Fruit fly (Drosophila melanogaster) whole organism, adult: ENCODE measurements around the gene Coq8.
A peak's percentile ranks its signal among the peaks of the same experiment; 100 is the strongest.

Experiments used
- CG11617 ChIP-seq: fragments of 200-800 bp; sonication (Bioruptor generic); optimal IDR thresholded peaks from 2 replicates; lab custom pipeline; 2017; ENCODE audit warnings: mild to moderate bottlenecking, missing biosample characterization, missing genetic modification reagents, missing genetic modification characterization
- CG12768 ChIP-seq: fragments of 200-800 bp; sonication (Bioruptor generic); optimal IDR thresholded peaks from 2 replicates; lab custom pipeline; 2017; ENCODE audit warnings: missing biosample characterization, missing genetic modification characterization, mild to moderate bottlenecking, moderate library complexity, missing genetic modification reagents
- CG14711 ChIP-seq: fragments of 200-800 bp; sonication (Bioruptor generic); optimal IDR thresholded peaks from 2 replicates; lab custom pipeline; 2018; ENCODE audit warnings: missing biosample characterization, mild to moderate bottlenecking, missing genetic modification characterization, moderate library complexity
- CG1620 ChIP-seq: fragments of 200-800 bp; sonication (Bioruptor generic); optimal IDR thresholded peaks from 2 replicates; lab custom pipeline; 2016; ENCODE audit warnings: missing biosample characterization, missing genetic modification characterization
- CG33017 ChIP-seq: fragments of 200-800 bp; sonication (Bioruptor generic); optimal IDR thresholded peaks from 2 replicates; lab custom pipeline; 2018; ENCODE audit warnings: missing biosample characterization, mild to moderate bottlenecking, missing genetic modification characterization, moderate library complexity
- CG5204 ChIP-seq: fragments of 200-800 bp; sonication (Bioruptor generic); optimal IDR thresholded peaks from 2 replicates; lab custom pipeline; 2016; ENCODE audit warnings: missing biosample characterization, missing genetic modification characterization
- CG7045 ChIP-seq: fragments of 200-800 bp; sonication (Bioruptor generic); optimal IDR thresholded peaks from 2 replicates; lab custom pipeline; 2017; ENCODE audit warnings: missing biosample characterization, mild to moderate bottlenecking, missing genetic modification characterization
- CG7101 ChIP-seq: fragments of 200-800 bp; sonication (Bioruptor generic); optimal IDR thresholded peaks from 2 replicates; lab custom pipeline; 2018; ENCODE audit warnings: missing biosample characterization, mild to moderate bottlenecking, missing genetic modification characterization, moderate library complexity
- Clk ChIP-seq: fragments of 200-800 bp; sonication (Bioruptor generic); optimal IDR thresholded peaks from 2 replicates; lab custom pipeline; 2017; ENCODE audit warnings: missing biosample characterization, missing genetic modification characterization
- Crg-1 ChIP-seq: fragments of 200-800 bp; sonication (Bioruptor generic); optimal IDR thresholded peaks from 2 replicates; lab custom pipeline; 2016; ENCODE audit warnings: missing biosample characterization, missing genetic modification characterization
- Hr96 ChIP-seq: fragments of 200-800 bp; sonication (Bioruptor generic); optimal IDR thresholded peaks from 2 replicates; lab custom pipeline; 2016; ENCODE audit warnings: missing biosample characterization, missing genetic modification characterization
- Mnt ChIP-seq: fragments of 200-800 bp; sonication (Bioruptor generic); optimal IDR thresholded peaks from 2 replicates; lab custom pipeline; 2016; ENCODE audit warnings: missing biosample characterization, mild to moderate bottlenecking, missing genetic modification characterization
- bab1 ChIP-seq: fragments of 200-800 bp; sonication (Bioruptor generic); optimal IDR thresholded peaks from 3 replicates; lab custom pipeline; 2019; ENCODE audit warnings: missing biosample characterization, mild to moderate bottlenecking, missing genetic modification characterization, moderate library complexity
- cic ChIP-seq: fragments of 200-800 bp; sonication (Bioruptor generic); optimal IDR thresholded peaks from 2 replicates; lab custom pipeline; 2017; ENCODE audit warnings: missing biosample characterization, mild to moderate bottlenecking, missing genetic modification characterization, moderate library complexity
- cnc ChIP-seq, 2 experiments: fragments of >200 bp; optimal IDR thresholded peaks; 2 replicates each; lab custom pipeline; 2017
- kay ChIP-seq: fragments of 200-800 bp; sonication (Bioruptor generic); peaks from one replicate; lab custom pipeline; 2016; ENCODE audit warnings: missing biosample characterization, missing genetic modification characterization, borderline replicate concordance
- ovo ChIP-seq: fragments of 200-800 bp; sonication (Bioruptor generic); optimal IDR thresholded peaks from 2 replicates; lab custom pipeline; 2016; ENCODE audit warnings: missing biosample characterization, missing genetic modification characterization
- pad ChIP-seq: fragments of 200-800 bp; sonication (Bioruptor generic); optimal IDR thresholded peaks from 3 replicates; lab custom pipeline; 2017; ENCODE audit warnings: missing biosample characterization, missing genetic modification characterization, mild to moderate bottlenecking, moderate library complexity, missing genetic modification reagents
- tj ChIP-seq: fragments of 200-800 bp; sonication (Bioruptor generic); optimal IDR thresholded peaks from 3 replicates; lab custom pipeline; 2017; ENCODE audit warnings: missing biosample characterization, mild to moderate bottlenecking, missing genetic modification characterization, moderate library complexity
- toe ChIP-seq: fragments of 200-800 bp; sonication (Bioruptor generic); optimal IDR thresholded peaks from 2 replicates; lab custom pipeline; 2016; ENCODE audit warnings: missing biosample characterization, missing genetic modification characterization

Gene Coq8

DNA sequence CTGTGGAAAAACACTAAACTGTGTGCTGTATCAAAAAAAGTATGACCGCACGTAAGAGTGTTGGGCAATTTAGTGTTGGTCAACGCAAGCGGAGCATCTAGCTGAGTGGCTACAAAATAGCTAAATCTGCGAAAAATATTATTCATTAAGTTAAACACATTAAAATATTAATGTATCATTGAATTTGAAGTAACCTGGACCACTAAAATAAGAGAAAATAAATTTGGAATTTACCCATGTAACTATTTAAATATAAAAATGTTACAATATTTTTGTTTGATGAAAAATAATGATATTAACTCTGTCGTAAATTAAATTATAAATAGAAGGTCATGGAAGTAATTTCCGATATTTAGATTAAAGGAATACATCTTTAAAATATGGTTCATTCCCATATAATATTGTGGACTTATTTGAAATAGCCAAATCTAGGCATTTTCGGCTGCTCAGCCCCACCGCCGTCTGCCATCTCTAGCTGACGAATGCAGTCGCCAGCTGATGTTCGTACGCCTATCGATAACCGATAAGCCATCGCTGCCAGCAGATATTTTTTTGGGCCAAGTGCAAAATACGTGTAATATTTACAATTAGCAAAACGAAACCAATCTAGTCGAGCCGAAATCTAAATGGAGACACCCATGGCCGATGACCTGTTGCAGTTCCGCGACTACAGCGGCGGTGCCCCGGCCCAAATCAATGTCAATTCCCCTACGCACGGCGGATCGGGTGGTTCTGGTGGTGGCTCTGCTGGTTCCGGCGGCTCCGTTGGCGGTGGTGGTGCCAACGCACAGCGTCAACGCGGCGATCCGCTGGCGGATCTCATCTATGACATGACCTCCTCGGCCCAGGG lies 8.9 kb upstream of the Coq8 start, which contains the start of the genes Brms1 and CG4645:
Gene Brms1 (minus strand): TSS at position 46 of the 850 bp plus-strand sequence.
Gene CG4645 (plus strand): TSS at position 377 of the 850 bp plus-strand sequence.
- no peak for TF ChIP-seq cic
- TF ChIP-seq Hr96 (GFP tag; lab: Kevin White, UChicago) = peak; percentile 56
- TF ChIP-seq CG1620 (GFP tag; lab: Kevin White, UChicago) = peak; percentile 88
- peak; percentile 47 for TF ChIP-seq CG7045 (GFP tag; lab: Kevin White, UChicago)
- peak; percentile 34 for TF ChIP-seq CG5204 (GFP tag; lab: Kevin White, UChicago)
- TF ChIP-seq cnc (optimal IDR thresholded peaks at IDR 0.05; lab: Kevin White, UChicago) = no peak
- peak; percentile 55 for TF ChIP-seq kay
- TF ChIP-seq CG14711 (tag; lab: Kevin White, UChicago) = peak; percentile 33
- peak; percentile 7 for TF ChIP-seq CG33017 (tag; lab: Kevin White, UChicago)
- TF ChIP-seq ovo (GFP tag; lab: Kevin White, UChicago) = peak; percentile 66
- peak; percentile 49 for TF ChIP-seq tj
- TF ChIP-seq Mnt (GFP tag; lab: Kevin White, UChicago) = peak; percentile 68
- TF ChIP-seq pad = peak; percentile 77
- peak; percentile 59 for TF ChIP-seq CG12768 (GFP tag; lab: Kevin White, UChicago)
- TF ChIP-seq Crg-1 (GFP tag; lab: Kevin White, UChicago) = peak; percentile 78
- TF ChIP-seq bab1 (GFP tag; lab: Kevin White, UChicago) = peak; percentile 28
- peak; percentile 80 for TF ChIP-seq CG7101
- TF ChIP-seq toe (GFP tag; lab: Kevin White, UChicago) = peak; percentile 71
- TF ChIP-seq CG11617 (GFP tag; lab: Kevin White, UChicago) = peak; percentile 59
- no peak for TF ChIP-seq Clk (GFP tag; lab: Kevin White, UChicago)

DNA sequence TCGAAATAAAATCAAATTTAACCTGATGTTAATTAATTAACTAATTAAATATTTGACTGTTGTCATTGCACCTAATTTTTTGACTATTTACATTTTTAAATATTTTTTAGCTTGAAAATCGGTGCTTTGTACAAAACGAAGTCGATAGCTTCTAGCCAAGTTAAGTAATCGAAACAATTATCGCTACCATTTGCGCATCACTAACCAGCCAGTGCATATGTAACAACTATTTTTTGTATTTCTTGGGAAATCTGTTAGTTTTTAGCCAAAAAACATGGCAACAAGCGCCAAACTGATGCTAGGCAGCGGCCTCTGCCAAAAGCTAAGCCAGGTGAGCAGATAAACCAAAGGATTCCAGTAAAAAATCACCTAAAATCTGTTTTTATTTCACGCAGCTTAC lies 6.0 kb upstream of the Coq8 start, which contains the start of gene mRpL49:
Gene mRpL49 (plus strand): TSS at position 192 of the 400 bp plus-strand sequence.
- peak; percentile 14 for TF ChIP-seq toe (GFP tag; lab: Kevin White, UChicago)
- no peak for TF ChIP-seq Mnt (GFP tag; lab: Kevin White, UChicago)

DNA sequence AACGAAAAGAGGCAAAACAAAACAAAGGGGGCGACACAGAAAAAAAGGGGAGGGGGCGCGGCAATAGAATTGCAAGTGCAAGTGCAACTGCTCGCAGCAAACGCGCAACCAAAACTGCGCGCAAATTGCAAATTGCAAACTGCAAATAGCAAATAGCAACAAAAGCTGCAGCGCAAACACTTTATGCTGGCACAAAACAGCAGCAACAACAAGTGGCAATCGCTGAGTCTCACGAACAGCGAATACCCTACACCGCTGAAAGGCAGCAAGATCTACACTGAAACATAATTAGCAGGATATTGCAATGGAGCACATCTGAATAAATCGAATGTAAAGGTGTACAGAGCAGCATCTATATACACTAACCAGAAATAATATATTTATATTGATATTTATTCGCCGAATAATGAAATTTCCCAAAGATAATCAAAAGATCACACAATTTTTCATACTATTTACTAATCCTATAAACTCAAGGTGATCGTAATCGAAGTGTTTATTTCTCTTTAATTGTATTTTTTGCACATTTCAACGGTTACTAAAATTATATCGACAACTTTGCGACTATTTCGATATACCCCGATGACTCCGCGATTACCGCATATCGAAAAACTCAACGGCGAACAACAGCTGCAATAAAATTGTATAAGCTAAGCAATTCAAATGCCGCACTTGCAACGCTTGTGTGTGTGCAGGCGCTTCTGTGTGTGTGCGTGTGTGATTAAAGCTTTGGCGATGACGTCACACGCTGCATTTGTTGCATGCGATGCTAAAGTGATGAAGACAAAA lies 5.2 kb upstream of the Coq8 start, which contains the start of gene CG4404:
Gene CG4404 (minus strand): TSS at position 118 of the 789 bp plus-strand sequence.
- TF ChIP-seq bab1 (GFP tag; lab: Kevin White, UChicago) (no peak), cic (no peak), CG5204 (GFP tag; lab: Kevin White, UChicago) (no peak), CG12768 (GFP tag; lab: Kevin White, UChicago) (no peak), toe (GFP tag; lab: Kevin White, UChicago) (peak; percentile 29), Clk (GFP tag; lab: Kevin White, UChicago) (no peak), CG7045 (GFP tag; lab: Kevin White, UChicago) (no peak), ovo (GFP tag; lab: Kevin White, UChicago) (no peak), CG1620 (GFP tag; lab: Kevin White, UChicago) (peak; percentile 14), CG7101 (peak; percentile 13), Crg-1 (GFP tag; lab: Kevin White, UChicago) (no peak), CG11617 (GFP tag; lab: Kevin White, UChicago) (peak; percentile 36), CG33017 (tag; lab: Kevin White, UChicago) (no peak), cnc (optimal IDR thresholded peaks at IDR 0.05; lab: Kevin White, UChicago) (peak in 1 of 2 experiments; percentile 62), pad (no peak), kay (no peak), Hr96 (GFP tag; lab: Kevin White, UChicago) (no peak), CG14711 (tag; lab: Kevin White, UChicago) (no peak), Mnt (GFP tag; lab: Kevin White, UChicago) (no peak), tj (peak; percentile 96)

DNA sequence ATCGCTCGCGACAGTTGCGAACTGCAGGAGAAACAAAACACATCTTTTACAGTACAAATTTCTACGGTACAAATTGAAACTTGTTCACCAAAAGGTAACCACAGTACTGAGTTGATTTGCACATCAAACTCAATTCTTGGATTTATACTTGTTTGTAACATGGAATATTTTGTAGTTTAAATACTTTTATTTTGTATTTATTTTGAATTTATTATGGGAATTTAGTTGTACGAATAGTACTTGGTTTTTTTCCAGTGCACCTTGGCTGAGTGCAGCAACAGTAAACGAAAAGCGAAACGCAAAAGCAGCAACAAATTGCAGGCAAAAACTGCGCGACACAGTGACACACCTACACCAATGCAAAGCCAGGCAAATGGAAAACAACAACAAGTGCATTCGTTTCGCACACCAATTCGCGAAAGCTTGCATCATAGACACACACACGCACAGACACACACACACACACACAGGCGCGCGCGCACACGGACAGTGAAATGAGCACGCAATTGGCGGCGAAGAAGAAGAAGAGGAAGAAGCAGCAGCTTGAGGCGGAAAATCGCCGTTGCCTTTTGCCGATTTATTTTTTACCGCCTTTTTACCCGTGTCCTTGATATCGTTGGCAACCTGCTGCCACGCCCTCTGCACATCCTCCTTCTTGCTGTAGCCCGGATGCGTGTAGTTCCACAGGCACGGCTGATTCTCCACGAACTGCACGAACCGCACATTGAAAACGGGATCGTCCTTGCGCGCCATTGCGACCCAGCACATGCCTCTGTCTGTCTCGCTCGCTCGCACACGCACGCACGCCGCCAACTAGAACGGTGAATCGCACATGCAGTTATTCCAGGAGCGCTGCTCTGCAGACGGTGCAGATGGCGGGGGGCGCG lies 4.3 kb upstream of the Coq8 start:
- TF ChIP-seq tj = no peak
- peak; percentile 52 for TF ChIP-seq bab1 (GFP tag; lab: Kevin White, UChicago)
- no peak for TF ChIP-seq toe (GFP tag; lab: Kevin White, UChicago)
- TF ChIP-seq CG12768 (GFP tag; lab: Kevin White, UChicago) = no peak
- TF ChIP-seq CG1620 (GFP tag; lab: Kevin White, UChicago) = no peak
- TF ChIP-seq kay = no peak
- TF ChIP-seq Crg-1 (GFP tag; lab: Kevin White, UChicago) = no peak
- TF ChIP-seq Mnt (GFP tag; lab: Kevin White, UChicago) = peak; percentile 91
- no peak for TF ChIP-seq CG5204 (GFP tag; lab: Kevin White, UChicago)
- peak; percentile 33 for TF ChIP-seq CG33017 (tag; lab: Kevin White, UChicago)
- peak; percentile 60 for TF ChIP-seq CG7101
- peak; percentile 7 for TF ChIP-seq cic
- no peak for TF ChIP-seq CG11617 (GFP tag; lab: Kevin White, UChicago)
- TF ChIP-seq CG14711 (tag; lab: Kevin White, UChicago) = peak; percentile 46
- no peak for TF ChIP-seq Clk (GFP tag; lab: Kevin White, UChicago)
- no peak for TF ChIP-seq cnc (optimal IDR thresholded peaks at IDR 0.05; lab: Kevin White, UChicago)
- TF ChIP-seq Hr96 (GFP tag; lab: Kevin White, UChicago) = no peak
- peak; percentile 97 for TF ChIP-seq ovo (GFP tag; lab: Kevin White, UChicago)
- peak; percentile 49 for TF ChIP-seq pad
- TF ChIP-seq CG7045 (GFP tag; lab: Kevin White, UChicago) = no peak
